Worm (Caenorhabditis elegans) whole organism, late embryonic: ENCODE measurements around the gene M163.22.

Experiments used
- C08G9.2 ChIP-seq: sonication (generic microtip); optimal IDR thresholded peaks from 2 replicates; lab custom pipeline; 2016; ENCODE audit warnings: mild to moderate bottlenecking, missing genetic modification characterization, moderate library complexity, missing compliant biosample characterization
- C38D4.7 ChIP-seq: fragments of 200-800 bp; sonication (Bioruptor generic); optimal IDR thresholded peaks from 2 replicates; lab custom pipeline; 2018; ENCODE audit warnings: mild to moderate bottlenecking, missing genetic modification characterization, moderate library complexity, missing compliant biosample characterization
- F13H6.1 ChIP-seq: sonication (generic microtip); optimal IDR thresholded peaks from 2 replicates; lab custom pipeline; 2016; ENCODE audit warnings: missing genetic modification characterization, missing compliant biosample characterization
- K02D7.2 ChIP-seq: sonication (generic microtip); optimal IDR thresholded peaks from 2 replicates; lab custom pipeline; 2017; ENCODE audit warnings: mild to moderate bottlenecking, missing genetic modification characterization, missing compliant biosample characterization
- T23F11.4 ChIP-seq: fragments of 200-800 bp; sonication (Bioruptor generic); optimal IDR thresholded peaks from 2 replicates; lab custom pipeline; 2018; ENCODE audit warnings: mild to moderate bottlenecking, missing genetic modification characterization, missing compliant biosample characterization
- ahr-1 ChIP-seq: sonication (generic microtip); optimal IDR thresholded peaks from 2 replicates; lab custom pipeline; 2016; ENCODE audit warnings: missing genetic modification characterization, missing compliant biosample characterization
- ama-1 ChIP-seq: fragments of 150-350 bp; optimal IDR thresholded peaks from 2 replicates; lab custom pipeline; 2014
- ceh-14 ChIP-seq: sonication (generic microtip); optimal IDR thresholded peaks from 2 replicates; lab custom pipeline; 2016; ENCODE audit warnings: missing genotype, missing genetic modification characterization, missing compliant biosample characterization
- ceh-18 ChIP-seq: sonication (generic microtip); optimal IDR thresholded peaks from 2 replicates; lab custom pipeline; 2016; ENCODE audit warnings: missing genetic modification characterization, missing compliant biosample characterization
- ceh-19 ChIP-seq: fragments of 200-800 bp; sonication (Bioruptor generic); optimal IDR thresholded peaks from 2 replicates; lab custom pipeline; 2018; ENCODE audit warnings: mild to moderate bottlenecking, missing genetic modification characterization, missing compliant biosample characterization
- ceh-2 ChIP-seq: sonication (generic microtip); optimal IDR thresholded peaks from 2 replicates; lab custom pipeline; 2016; ENCODE audit warnings: missing genotype, missing genetic modification characterization, missing compliant biosample characterization
- ceh-24 ChIP-seq: sonication (generic microtip); optimal IDR thresholded peaks from 2 replicates; lab custom pipeline; 2016; ENCODE audit warnings: mild to moderate bottlenecking, missing genetic modification characterization, missing compliant biosample characterization
- ceh-30 ChIP-seq: fragments of 150-350 bp; optimal IDR thresholded peaks from 2 replicates; lab custom pipeline; 2014; ENCODE audit warnings: missing biosample characterization, missing genetic modification characterization
- ceh-31 ChIP-seq: sonication (generic microtip); optimal IDR thresholded peaks from 2 replicates; lab custom pipeline; 2016; ENCODE audit warnings: missing genetic modification characterization, missing compliant biosample characterization
- ceh-34 ChIP-seq: sonication (generic microtip); optimal IDR thresholded peaks from 2 replicates; lab custom pipeline; 2016; ENCODE audit warnings: mild to moderate bottlenecking, missing genetic modification characterization, missing compliant biosample characterization
- ceh-45 ChIP-seq: fragments of 200-800 bp; sonication (Bioruptor generic); IDR thresholded peaks from 2 replicates; pipeline ENCODE4 v1.3.6; 2022; ENCODE audit warnings: missing genetic modification reagents, missing genetic modification characterization, missing compliant biosample characterization
- ceh-6 ChIP-seq: fragments of 200-800 bp; sonication (Bioruptor generic); optimal IDR thresholded peaks from 2 replicates; lab custom pipeline; 2018; ENCODE audit warnings: mild to moderate bottlenecking, missing genetic modification characterization, missing compliant biosample characterization
- ceh-9 ChIP-seq: sonication (generic microtip); optimal IDR thresholded peaks from 2 replicates; lab custom pipeline; 2016; ENCODE audit warnings: mild to moderate bottlenecking, missing genetic modification characterization, inconsistent platforms, missing compliant biosample characterization
- dmd-4 ChIP-seq: sonication (generic microtip); optimal IDR thresholded peaks from 2 replicates; lab custom pipeline; 2016; ENCODE audit warnings: borderline replicate concordance, missing genetic modification characterization, missing compliant biosample characterization
- dve-1 ChIP-seq: sonication (generic microtip); optimal IDR thresholded peaks from 2 replicates; lab custom pipeline; 2017; ENCODE audit warnings: antibody characterized with exemption, mild to moderate bottlenecking, missing genetic modification characterization, missing compliant biosample characterization
- elt-2 ChIP-seq: sonication (generic microtip); optimal IDR thresholded peaks from 2 replicates; lab custom pipeline; 2016; ENCODE audit warnings: missing genetic modification reagents, missing genetic modification characterization, missing compliant biosample characterization
- elt-4 ChIP-seq: sonication (generic microtip); optimal IDR thresholded peaks from 2 replicates; lab custom pipeline; 2016; ENCODE audit warnings: missing genetic modification characterization, missing compliant biosample characterization
- ets-4 ChIP-seq: sonication (generic microtip); optimal IDR thresholded peaks from 2 replicates; lab custom pipeline; 2016; ENCODE audit warnings: missing genetic modification characterization, missing compliant biosample characterization
- eyg-1 ChIP-seq: sonication (generic microtip); optimal IDR thresholded peaks from 2 replicates; lab custom pipeline; 2016; ENCODE audit warnings: missing genotype, missing genetic modification characterization, missing compliant biosample characterization
- fax-1 ChIP-seq: sonication (generic microtip); optimal IDR thresholded peaks from 2 replicates; lab custom pipeline; 2016; ENCODE audit warnings: missing genotype, missing genetic modification characterization, missing compliant biosample characterization
- fkh-10 ChIP-seq: fragments of 150-350 bp; optimal IDR thresholded peaks from 2 replicates; lab custom pipeline; 2014; ENCODE audit warnings: missing biosample characterization, missing genetic modification reagents, missing genetic modification characterization
- fkh-6 ChIP-seq: sonication (generic microtip); optimal IDR thresholded peaks from 2 replicates; lab custom pipeline; 2016; ENCODE audit warnings: missing genetic modification characterization, missing compliant biosample characterization
- gmeb-2 ChIP-seq: sonication (generic microtip); optimal IDR thresholded peaks from 2 replicates; lab custom pipeline; 2016; ENCODE audit warnings: missing genetic modification characterization, inconsistent platforms, missing compliant biosample characterization
- hlh-15 ChIP-seq: sonication (generic microtip); optimal IDR thresholded peaks from 2 replicates; lab custom pipeline; 2016; ENCODE audit warnings: missing genetic modification characterization, missing compliant biosample characterization
- hlh-8 ChIP-seq: sonication (generic microtip); optimal IDR thresholded peaks from 2 replicates; lab custom pipeline; 2016; ENCODE audit warnings: missing genotype, missing genetic modification characterization, missing compliant biosample characterization
- nfya-1 ChIP-seq: sonication (generic microtip); optimal IDR thresholded peaks from 2 replicates; lab custom pipeline; 2017; ENCODE audit warnings: missing genetic modification characterization, mild to moderate bottlenecking, missing compliant biosample characterization, antibody characterized with exemption, moderate library complexity
- nhr-232 ChIP-seq: sonication (generic microtip); optimal IDR thresholded peaks from 2 replicates; lab custom pipeline; 2016; ENCODE audit warnings: missing genetic modification characterization, missing compliant biosample characterization
- pat-9 ChIP-seq: fragments of 200-800 bp; sonication (Bioruptor generic); optimal IDR thresholded peaks from 2 replicates; lab custom pipeline; 2018; ENCODE audit warnings: mild to moderate bottlenecking, missing genetic modification characterization, moderate library complexity, missing compliant biosample characterization
- pha-2 ChIP-seq: sonication (generic microtip); optimal IDR thresholded peaks from 2 replicates; lab custom pipeline; 2017; ENCODE audit warnings: mild to moderate bottlenecking, missing genetic modification characterization, missing compliant biosample characterization
- pha-4 ChIP-seq: fragments of 150-350 bp; optimal IDR thresholded peaks from 2 replicates; lab custom pipeline; 2018; ENCODE audit warnings: missing biosample characterization, missing genetic modification reagents, missing genetic modification characterization
- pros-1 ChIP-seq: fragments of 150-350 bp; optimal IDR thresholded peaks from 2 replicates; lab custom pipeline; 2014; ENCODE audit warnings: missing biosample characterization, missing genetic modification reagents, missing genetic modification characterization
- ref-2 ChIP-seq: sonication (generic microtip); optimal IDR thresholded peaks from 2 replicates; lab custom pipeline; 2016; ENCODE audit warnings: missing genetic modification characterization, missing compliant biosample characterization
- rnt-1 ChIP-seq: sonication (generic microtip); optimal IDR thresholded peaks from 2 replicates; lab custom pipeline; 2016; ENCODE audit warnings: missing genetic modification characterization, missing compliant biosample characterization
- sdc-2 ChIP-seq: sonication (generic microtip); optimal IDR thresholded peaks from 2 replicates; lab custom pipeline; 2016; ENCODE audit warnings: missing genotype, missing genetic modification characterization, missing compliant biosample characterization
- sox-2 ChIP-seq: fragments of 200-800 bp; sonication (Bioruptor generic); IDR thresholded peaks from 2 replicates; pipeline ENCODE4 v1.3.6; 2022; ENCODE audit warnings: missing genetic modification reagents, missing genetic modification characterization, missing compliant biosample characterization
- sox-4 ChIP-seq: sonication (generic microtip); optimal IDR thresholded peaks from 2 replicates; lab custom pipeline; 2017; ENCODE audit warnings: mild to moderate bottlenecking, missing genetic modification characterization, inconsistent platforms, missing compliant biosample characterization
- syd-9 ChIP-seq: sonication (generic microtip); optimal IDR thresholded peaks from 2 replicates; lab custom pipeline; 2016; ENCODE audit warnings: mild to moderate bottlenecking, missing genetic modification characterization, moderate library complexity, missing compliant biosample characterization
- tbx-2 ChIP-seq: sonication (generic microtip); optimal IDR thresholded peaks from 2 replicates; lab custom pipeline; 2016; ENCODE audit warnings: missing genetic modification characterization, missing compliant biosample characterization
- unc-3 ChIP-seq, 2 experiments: fragments of 200-800 bp in 1 of 2; sonication (Bioruptor generic) in 1 of 2; sonication (generic microtip) in 1 of 2; conservative IDR thresholded peaks in 1 of 2; optimal IDR thresholded peaks in 1 of 2; 2 replicates each; pipeline versions ENCODE4 v1.3.6 to Lab custom; 2016 to 2022; ENCODE audit warnings: missing compliant biosample characterization in 2 of 2, missing genetic modification characterization in 2 of 2, missing genetic modification reagents in 1 of 2
- unc-42 ChIP-seq: sonication (generic microtip); optimal IDR thresholded peaks from 2 replicates; lab custom pipeline; 2016; ENCODE audit warnings: missing genotype, missing genetic modification characterization, missing compliant biosample characterization
- unc-55 ChIP-seq: sonication (generic microtip); optimal IDR thresholded peaks from 2 replicates; lab custom pipeline; 2017; ENCODE audit warnings: missing biosample characterization, missing genetic modification reagents, missing genetic modification characterization
- zip-5 ChIP-seq: sonication (generic microtip); optimal IDR thresholded peaks from 2 replicates; lab custom pipeline; 2016; ENCODE audit warnings: missing genetic modification characterization, missing compliant biosample characterization

Gene M163.22

DNA sequence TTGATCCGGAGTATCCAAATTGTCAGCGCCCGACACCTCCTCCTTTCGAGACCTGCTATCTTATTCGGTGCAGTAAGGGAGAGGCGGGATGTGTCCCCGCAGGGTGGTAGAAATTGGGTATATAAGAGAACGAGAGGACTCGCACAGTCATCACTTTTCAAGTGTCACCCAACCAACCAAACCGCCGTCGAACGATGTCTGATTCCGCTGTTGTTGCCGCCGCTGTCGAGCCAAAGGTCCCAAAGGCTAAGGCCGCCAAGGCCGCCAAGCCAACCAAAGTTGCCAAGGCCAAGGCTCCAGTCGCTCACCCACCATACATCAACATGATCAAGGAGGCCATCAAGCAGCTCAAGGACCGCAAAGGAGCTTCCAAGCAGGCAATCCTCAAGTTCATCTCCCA, 24.3 kb downstream of the M163.22 start, which contains the start of gene his-24:
Gene his-24, plus strand, starts transcription at position 150 of the 400 bp plus-strand sequence.
- TF ChIP-seq gmeb-2: no peak
- peak; percentile 20 for TF ChIP-seq unc-42
- peak; percentile 40 for TF ChIP-seq sdc-2
- TF ChIP-seq ceh-19: peak; percentile 13
- TF ChIP-seq ama-1 (lab: Kevin White, UChicago): peak; percentile 67
- 0 out of 2 replicates have a peak, but pooled peaks have one; percentile 48 for TF ChIP-seq ceh-45 (GFP tag; lab: Robert Waterston, UW)
- TF ChIP-seq nfya-1 (tag; lab: Kevin White, UChicago): peak; percentile 73
- TF ChIP-seq ceh-14 (tag; lab: Kevin White, UChicago): no peak
- peak; percentile 15 for TF ChIP-seq rnt-1 (tag; lab: Kevin White, UChicago)
- no peak for TF ChIP-seq hlh-8 (tag; lab: Kevin White, UChicago)
- no peak for TF ChIP-seq T23F11.4 (GFP tag; lab: Kevin White, UChicago)
- no peak for TF ChIP-seq ceh-30 (tag; lab: Kevin White, UChicago)
- TF ChIP-seq ets-4 (tag; lab: Kevin White, UChicago): no peak
- no peak for TF ChIP-seq pha-2 (tag; lab: Kevin White, UChicago)
- TF ChIP-seq pros-1 (tag; lab: Kevin White, UChicago): peak; percentile 6
- peak; percentile 75 for TF ChIP-seq unc-55 (GFP tag; lab: Kevin White, UChicago)
- TF ChIP-seq ceh-34 (tag; lab: Kevin White, UChicago): peak; percentile 53
- no peak for TF ChIP-seq sox-4
- TF ChIP-seq dve-1 (tag; lab: Kevin White, UChicago): peak; percentile 54
- TF ChIP-seq elt-2 (tag; lab: Kevin White, UChicago): peak; percentile 28
- peak; percentile 73 for TF ChIP-seq ref-2 (tag; lab: Kevin White, UChicago)
- TF ChIP-seq tbx-2 (tag; lab: Kevin White, UChicago): peak; percentile 43
- no peak for TF ChIP-seq pat-9 (tag; lab: Kevin White, UChicago)
- TF ChIP-seq ceh-18 (tag; lab: Kevin White, UChicago): peak; percentile 63
- TF ChIP-seq zip-5 (tag; lab: Kevin White, UChicago): no peak
- TF ChIP-seq ceh-31: peak; percentile 45
- no peak for TF ChIP-seq C38D4.7

ce11 chrX:14490486-14490885, 24.8 kb downstream of the M163.22 start:
- TF ChIP-seq hlh-15 (no peak), elt-4 (tag; lab: Kevin White, UChicago) (peak; percentile 49)

DNA sequence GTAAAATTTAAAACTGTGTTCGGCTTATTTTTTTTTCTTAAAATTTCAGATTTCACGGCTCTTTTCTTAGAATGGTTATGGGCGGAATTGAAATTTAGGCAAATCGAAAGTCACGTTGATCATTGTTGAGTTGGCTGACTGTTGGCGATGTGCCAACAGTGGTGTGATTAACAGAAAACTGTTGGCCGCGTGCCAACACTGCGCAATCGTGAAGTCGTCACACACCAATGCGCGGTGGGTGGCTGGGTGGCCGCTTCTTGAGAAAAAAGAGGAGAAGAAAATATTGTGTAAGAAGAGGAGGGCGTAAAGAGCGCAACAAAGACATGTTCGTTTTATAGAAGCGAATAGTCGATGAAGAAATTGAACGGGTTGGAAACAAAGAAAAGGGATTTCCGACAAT, 25.4 kb downstream of the M163.22 start:
- TF ChIP-seq F13H6.1 (no peak), ceh-34 (tag; lab: Kevin White, UChicago) (no peak), C08G9.2 (no peak), ceh-19 (no peak), dmd-4 (tag; lab: Kevin White, UChicago) (peak; percentile 14), unc-55 (GFP tag; lab: Kevin White, UChicago) (no peak), ceh-24 (tag; lab: Kevin White, UChicago) (no peak), K02D7.2 (no peak), sox-2 (GFP tag; lab: Robert Waterston, UW) (peak; percentile 55; the same call in 1 of the 2 replicates), pros-1 (tag; lab: Kevin White, UChicago) (no peak), ceh-6 (GFP tag; lab: Kevin White, UChicago) (no peak), ahr-1 (no peak), zip-5 (tag; lab: Kevin White, UChicago) (no peak), fkh-10 (GFP tag; lab: Kevin White, UChicago) (no peak), nfya-1 (tag; lab: Kevin White, UChicago) (peak; percentile 16), unc-3 (GFP tag; conservative IDR thresholded peaks at IDR 0.05; lab: Robert Waterston, UW) (no peak), unc-3 (tag; optimal IDR thresholded peaks at IDR 0.05; lab: Kevin White, UChicago) (no peak), rnt-1 (tag; lab: Kevin White, UChicago) (no peak), ceh-18 (tag; lab: Kevin White, UChicago) (no peak), pha-4 (tag; lab: Kevin White, UChicago) (no peak), sdc-2 (peak; percentile 59), ceh-9 (tag; lab: Kevin White, UChicago) (no peak), ceh-2 (no peak), eyg-1 (tag; lab: Kevin White, UChicago) (no peak), fkh-6 (tag; lab: Kevin White, UChicago) (no peak), elt-4 (tag; lab: Kevin White, UChicago) (no peak), sox-4 (no peak), nhr-232 (tag; lab: Kevin White, UChicago) (no peak), hlh-8 (tag; lab: Kevin White, UChicago) (no peak), ama-1 (lab: Kevin White, UChicago) (peak; percentile 68), syd-9 (no peak), elt-2 (tag; lab: Kevin White, UChicago) (peak; percentile 13), dve-1 (tag; lab: Kevin White, UChicago) (no peak), ref-2 (tag; lab: Kevin White, UChicago) (peak; percentile 38), fax-1 (tag; lab: Kevin White, UChicago) (no peak)
